Worm (Caenorhabditis elegans): Measurements from ENCODE around the gene F52C9.3.

The F52C9.3 gene

DNA sequence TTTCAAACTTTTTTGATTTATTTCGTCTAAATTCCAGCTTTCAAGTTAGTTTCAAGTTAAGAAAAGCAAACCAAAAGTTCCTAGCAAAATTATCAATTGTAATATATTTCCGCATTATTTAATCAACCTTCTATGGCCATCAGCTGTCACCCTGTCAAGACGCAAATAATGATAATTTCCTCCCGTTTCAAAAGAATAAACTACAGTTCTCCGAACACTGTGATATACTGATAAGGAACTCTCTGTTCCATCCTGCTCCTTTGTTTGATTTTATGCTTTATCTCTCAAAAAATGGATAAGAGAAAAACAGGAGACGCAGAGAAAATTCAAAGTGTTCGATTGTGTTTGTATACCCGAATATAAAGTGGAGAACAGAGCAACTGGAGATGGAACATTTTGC, 30.4 kb upstream of the F52C9.3 start:
- peak; percentile 23 for TF ChIP-seq elt-2 (tag; optimal IDR thresholded peaks at IDR 0.05)
- no peak for TF ChIP-seq lim-6 (tag; optimal IDR thresholded peaks at IDR 0.05)

- no peak for TF ChIP-seq hlh-15 (tag; optimal IDR thresholded peaks at IDR 0.05)
- no peak for TF ChIP-seq ama-1 (optimal IDR thresholded peaks at IDR 0.05)
- TF ChIP-seq gmeb-2 (tag; optimal IDR thresholded peaks at IDR 0.05), result no peak
- no peak for TF ChIP-seq pqm-1 (tag; optimal IDR thresholded peaks at IDR 0.05)
- TF ChIP-seq odd-2 (tag; optimal IDR thresholded peaks at IDR 0.05), result no peak
- no peak for TF ChIP-seq unc-86 (tag; optimal IDR thresholded peaks at IDR 0.05)
- no peak for TF ChIP-seq syd-9 (tag; optimal IDR thresholded peaks at IDR 0.05)
- no peak for TF ChIP-seq nfya-1 (tag; optimal IDR thresholded peaks at IDR 0.05)
- TF ChIP-seq Y22D7AL.16 (tag; optimal IDR thresholded peaks at IDR 0.05), result no peak
- TF ChIP-seq lin-11 (tag; optimal IDR thresholded peaks at IDR 0.05), result no peak
- TF ChIP-seq sox-4 (tag; optimal IDR thresholded peaks at IDR 0.05), result no peak
- TF ChIP-seq pha-4 (tag; optimal IDR thresholded peaks at IDR 0.05), result no peak
Observed at ce11 chrIII:5294281-5294680, 27.4 kb upstream of the F52C9.3 start.

DNA sequence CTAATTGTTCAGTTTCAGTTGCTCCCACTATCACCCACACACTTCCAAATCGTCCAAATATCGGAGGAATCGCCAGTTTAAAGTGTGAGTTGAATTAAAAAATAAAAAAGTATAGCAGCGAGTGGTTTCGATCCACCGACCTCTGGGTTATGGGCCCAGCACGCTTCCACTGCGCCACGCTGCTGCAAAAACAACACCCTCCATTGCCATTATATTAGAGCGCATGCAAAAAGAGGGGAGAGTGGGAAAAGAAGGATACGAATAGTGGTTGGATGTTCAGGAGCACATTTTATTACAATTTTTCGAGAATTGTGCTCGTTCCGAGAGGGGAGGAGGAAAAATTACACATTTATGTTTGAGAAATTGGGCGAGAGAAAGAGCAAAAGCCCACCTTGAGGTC, 26.8 kb upstream of the F52C9.3 start:
- TF ChIP-seq Y22D7AL.16 (tag; optimal IDR thresholded peaks at IDR 0.05), result peak; percentile 80
- peak; percentile 83 for TF ChIP-seq C08G9.2 (tag; optimal IDR thresholded peaks at IDR 0.05)
- peak; percentile 89 for TF ChIP-seq ceh-14 (tag; optimal IDR thresholded peaks at IDR 0.05)
- TF ChIP-seq dmd-4 (tag; optimal IDR thresholded peaks at IDR 0.05; ENCODE audit: borderline replicate concordance), result peak; percentile 73
- TF ChIP-seq hlh-15 (tag; optimal IDR thresholded peaks at IDR 0.05), result peak; percentile 63
- TF ChIP-seq odd-2 (tag; optimal IDR thresholded peaks at IDR 0.05), result peak; percentile 67
- TF ChIP-seq K02D7.2 (tag; optimal IDR thresholded peaks at IDR 0.05), result peak; percentile 80
- peak; percentile 13 for TF ChIP-seq tbx-7 (tag; optimal IDR thresholded peaks at IDR 0.05)
- no peak for TF ChIP-seq pha-4 (tag; optimal IDR thresholded peaks at IDR 0.05)
- TF ChIP-seq unc-42 (tag; optimal IDR thresholded peaks at IDR 0.05), result no peak
- peak; percentile 68 for TF ChIP-seq nfya-1 (tag; optimal IDR thresholded peaks at IDR 0.05)
- TF ChIP-seq ceh-18 (tag; optimal IDR thresholded peaks at IDR 0.05), result peak; percentile 85
- peak; percentile 85 for TF ChIP-seq C38D4.7 (GFP tag; optimal IDR thresholded peaks at IDR 0.05)
- peak; percentile 88 for TF ChIP-seq hlh-13 (GFP tag; optimal IDR thresholded peaks at IDR 0.05)
- TF ChIP-seq eyg-1 (tag; optimal IDR thresholded peaks at IDR 0.05), result peak; percentile 63
- TF ChIP-seq nhr-232 (tag; optimal IDR thresholded peaks at IDR 0.05), result peak; percentile 85
- peak; percentile 73 for TF ChIP-seq hlh-8 (tag; optimal IDR thresholded peaks at IDR 0.05)
- TF ChIP-seq mec-3 (tag; optimal IDR thresholded peaks at IDR 0.05; ENCODE audit: borderline replicate concordance), result peak; percentile 44
- peak; percentile 57 for TF ChIP-seq ceh-31 (tag; optimal IDR thresholded peaks at IDR 0.05)
- TF ChIP-seq K09A11.1 (tag; optimal IDR thresholded peaks at IDR 0.05; ENCODE audit: insufficient read depth), result peak; percentile 70
- peak; percentile 78 for TF ChIP-seq sox-2 (GFP tag; IDR thresholded peaks at IDR 0.05)
- peak; percentile 91 for TF ChIP-seq F13H6.1 (tag; optimal IDR thresholded peaks at IDR 0.05)
- peak; percentile 89 for TF ChIP-seq fkh-6 (tag; optimal IDR thresholded peaks at IDR 0.05)
- TF ChIP-seq madf-2 (tag; optimal IDR thresholded peaks at IDR 0.05), result peak; percentile 77
- peak; percentile 41 for TF ChIP-seq ceh-24 (tag; optimal IDR thresholded peaks at IDR 0.05)
- TF ChIP-seq ceh-30 (tag; optimal IDR thresholded peaks at IDR 0.05), result peak; percentile 60
- peak; percentile 88 for TF ChIP-seq ets-4 (tag; optimal IDR thresholded peaks at IDR 0.05)
- TF ChIP-seq sox-4 (tag; optimal IDR thresholded peaks at IDR 0.05), result peak; percentile 86
- peak; percentile 34 for TF ChIP-seq fkh-10 (GFP tag; optimal IDR thresholded peaks at IDR 0.05)
- TF ChIP-seq tbx-2 (tag; optimal IDR thresholded peaks at IDR 0.05), result peak; percentile 83
- TF ChIP-seq elt-2 (tag; optimal IDR thresholded peaks at IDR 0.05), result peak; percentile 84
- peak; percentile 81 for TF ChIP-seq ztf-16 (tag; optimal IDR thresholded peaks at IDR 0.05)
- TF ChIP-seq T23F11.4 (GFP tag; optimal IDR thresholded peaks at IDR 0.05), result peak; percentile 81
- TF ChIP-seq nhr-11 (tag; optimal IDR thresholded peaks at IDR 0.05), result no peak
- TF ChIP-seq ref-2 (tag; optimal IDR thresholded peaks at IDR 0.05), result peak; percentile 87
- TF ChIP-seq lin-11 (tag; optimal IDR thresholded peaks at IDR 0.05), result peak; percentile 66
- no peak for TF ChIP-seq ceh-22 (tag; optimal IDR thresholded peaks at IDR 0.05)
- TF ChIP-seq ttx-3 (tag; optimal IDR thresholded peaks at IDR 0.05), result peak; percentile 85
- TF ChIP-seq unc-55 (GFP tag; optimal IDR thresholded peaks at IDR 0.05), result no peak
- peak; percentile 75 for TF ChIP-seq ceh-48 (tag; optimal IDR thresholded peaks at IDR 0.05)
- TF ChIP-seq hlh-6 (tag; optimal IDR thresholded peaks at IDR 0.05), result peak; percentile 94
- TF ChIP-seq sdc-2 (tag; optimal IDR thresholded peaks at IDR 0.05), result peak; percentile 81
- peak; percentile 90 for TF ChIP-seq che-1 (tag; optimal IDR thresholded peaks at IDR 0.05)
- TF ChIP-seq unc-86 (tag; optimal IDR thresholded peaks at IDR 0.05), result peak; percentile 87
